Worm (Caenorhabditis elegans) whole organism, L1 larva: ENCODE measurements around the gene R10E11.9.

Source experiments
- efl-1 ChIP-seq, 4 experiments: fragments of 150-350 bp; optimal IDR thresholded peaks in 3 of 4; peaks in 1 of 4; 1 replicate in 1 of 4; 2 replicates in 3 of 4; lab custom pipeline; 2014; ENCODE audit warnings: missing biosample characterization in 2 of 4, missing genetic modification characterization in 2 of 4, missing genetic modification reagents in 2 of 4
- egl-27 ChIP-seq, 2 experiments: fragments of 150-350 bp in 1 of 2; sonication (generic microtip); optimal IDR thresholded peaks; 3 replicates each; lab custom pipeline; 2017 to 2018; ENCODE audit warnings: missing biosample characterization in 2 of 2, missing genetic modification characterization in 2 of 2, missing genetic modification reagents in 2 of 2
- elt-2 ChIP-seq: sonication (generic microtip); optimal IDR thresholded peaks from 2 replicates; lab custom pipeline; 2016; ENCODE audit warnings: missing genetic modification characterization, mild to moderate bottlenecking, inconsistent platforms, missing compliant biosample characterization, missing genetic modification reagents
- elt-3 ChIP-seq, 6 experiments: fragments of 150-350 bp in 1 of 6; sonication (generic microtip); optimal IDR thresholded peaks; 2 replicates each; lab custom pipeline; 2017 to 2018; ENCODE audit warnings: missing biosample characterization in 6 of 6, missing genetic modification characterization in 6 of 6, inconsistent platforms in 1 of 6
- ets-5 ChIP-seq: fragments of 200-800 bp; sonication (Bioruptor generic); IDR thresholded peaks from 2 replicates; pipeline ENCODE4 v1.3.6; 2022; ENCODE audit warnings: missing genetic modification characterization, missing compliant biosample characterization
- jun-1 ChIP-seq: fragments of 150-350 bp; optimal IDR thresholded peaks from 2 replicates; lab custom pipeline; 2014; ENCODE audit warnings: missing biosample characterization, missing genetic modification reagents, missing genetic modification characterization
- lin-39 ChIP-seq: fragments of 150-350 bp; optimal IDR thresholded peaks from 2 replicates; lab custom pipeline; 2014; ENCODE audit warnings: missing biosample characterization, missing genetic modification reagents, missing genetic modification characterization
- mep-1 ChIP-seq: fragments of 150-350 bp; optimal IDR thresholded peaks from 2 replicates; lab custom pipeline; 2014; ENCODE audit warnings: missing biosample characterization, missing genetic modification characterization
- nhr-19 ChIP-seq: fragments of 200-800 bp; sonication (Bioruptor generic); conservative IDR thresholded peaks from 2 replicates; pipeline ENCODE4 v1.3.6; 2022; ENCODE audit warnings: missing genetic modification characterization, missing compliant biosample characterization
- nhr-20 ChIP-seq: sonication (generic microtip); optimal IDR thresholded peaks from 2 replicates; lab custom pipeline; 2016; ENCODE audit warnings: mild to moderate bottlenecking, missing genetic modification characterization, missing compliant biosample characterization
- pag-3 ChIP-seq: sonication (generic microtip); optimal IDR thresholded peaks from 2 replicates; lab custom pipeline; 2017; ENCODE audit warnings: missing genetic modification characterization, mild to moderate bottlenecking, missing compliant biosample characterization, antibody characterized with exemption, borderline replicate concordance; ENCODE audit not compliant: insufficient read depth
- unc-62 ChIP-seq: fragments of 150-350 bp; optimal IDR thresholded peaks from 2 replicates; lab custom pipeline; 2014; ENCODE audit warnings: missing biosample characterization, missing genetic modification reagents, missing genetic modification characterization
- unc-98 ChIP-seq: fragments of 200-800 bp; sonication (Bioruptor generic); IDR thresholded peaks from 2 replicates; pipeline ENCODE4 v1.3.6; 2022; ENCODE audit warnings: missing genetic modification characterization, missing compliant biosample characterization

DNA sequence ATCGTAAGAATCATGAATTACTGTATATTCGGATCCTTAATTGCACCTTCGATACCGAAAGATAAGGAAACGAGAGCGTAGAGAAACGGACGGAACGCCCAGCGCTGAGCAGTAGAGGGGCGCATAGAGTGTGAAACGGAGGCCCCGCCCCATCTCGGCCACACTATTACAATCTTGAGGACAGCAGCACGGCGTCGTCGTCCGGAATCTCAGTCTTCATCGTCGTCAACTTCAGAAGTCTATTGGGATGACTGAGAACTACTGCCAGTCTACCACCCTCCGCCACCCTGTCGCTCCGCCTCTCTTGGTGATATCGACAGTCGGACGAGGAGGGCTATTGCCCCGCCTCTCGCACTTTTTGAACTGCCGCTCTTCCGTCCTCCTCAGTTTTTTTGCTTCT, 28.7 kb downstream of the R10E11.9 start:
- no peak for TF ChIP-seq efl-1 (optimal IDR thresholded peaks at IDR 0.05; lab: Kevin White, UChicago)
- TF ChIP-seq efl-1 (GFP tag; optimal IDR thresholded peaks at IDR 0.05 in 1 of 2; lab: Kevin White, UChicago): no peak
- no peak for TF ChIP-seq jun-1
- no peak for TF ChIP-seq elt-2 (tag; lab: Kevin White, UChicago)
- no peak for TF ChIP-seq mep-1 (tag; lab: Kevin White, UChicago)
- TF ChIP-seq unc-62 (GFP tag; lab: Kevin White, UChicago): no peak
- TF ChIP-seq nhr-20: no peak
- no peak for TF ChIP-seq pag-3 (tag; lab: Kevin White, UChicago)
- no peak for TF ChIP-seq egl-27 (tag; optimal IDR thresholded peaks at IDR 0.05; lab: Kevin White, UChicago)
- no peak for TF ChIP-seq unc-98 (GFP tag; lab: Robert Waterston, UW)
- TF ChIP-seq nhr-19 (GFP tag; lab: Robert Waterston, UW): no peak
- no peak for TF ChIP-seq elt-3 (tag; optimal IDR thresholded peaks at IDR 0.05; lab: Kevin White, UChicago)
- no peak for TF ChIP-seq ets-5
- TF ChIP-seq lin-39: no peak
